Worm (Caenorhabditis elegans): ENCODE data around the gene C04A11.2.

- TF ChIP-seq pha-4 (tag; optimal IDR thresholded peaks at IDR 0.05) (no peak), nfya-1 (tag; optimal IDR thresholded peaks at IDR 0.05; ENCODE audit: borderline replicate concordance, insufficient read depth) (no peak), B0261.1 (tag; optimal IDR thresholded peaks at IDR 0.05) (no peak)
Observed at ce11 chrX:13712992-13713391, 44.4 kb upstream of the C04A11.2 start.
